Fruit fly (Drosophila melanogaster) whole organism, pupa: ENCODE results near the gene AdipoR.

Experiments
- CG32121 ChIP-seq: fragments of 200-800 bp; sonication (Bioruptor generic); IDR thresholded peaks from 2 replicates; pipeline ENCODE4 v1.3.6; 2022; ENCODE audit warnings: missing biosample characterization, missing genetic modification characterization
- EcR ChIP-seq: fragments of 200-800 bp; sonication (Bioruptor generic); optimal IDR thresholded peaks from 3 replicates; lab custom pipeline; 2019; ENCODE audit warnings: missing biosample characterization, missing genetic modification characterization, mild to moderate bottlenecking, moderate library complexity, missing genetic modification reagents

- TF ChIP-seq CG32121 (GFP tag; lab: Robert Waterston, UW) (peak; percentile 48; the same call in 1 of the 2 replicates), EcR (peak; percentile 43)
Observed at dm6 chr3R:22587419-22587963, 39.8 kb upstream of the AdipoR start, which contains the start of gene Efa6.
